Fruit fly (Drosophila melanogaster) whole organism, embryonic: ENCODE data around the gene CG5902.

ENCODE experiments used
- ATbp ChIP-seq: fragments of 200-800 bp; sonication (Bioruptor generic); optimal IDR thresholded peaks from 2 replicates; lab custom pipeline; 2017; ENCODE audit warnings: missing biosample characterization, mild to moderate bottlenecking, missing genetic modification characterization, missing genetic modification reagents
- Asciz ChIP-seq: fragments of 200-800 bp; sonication (Bioruptor generic); optimal IDR thresholded peaks from 2 replicates; lab custom pipeline; 2017; ENCODE audit warnings: missing biosample characterization, mild to moderate bottlenecking, missing genetic modification characterization, missing genetic modification reagents
- Awh ChIP-seq: fragments of 200-800 bp; sonication (Bioruptor generic); IDR thresholded peaks from 2 replicates; pipeline ENCODE4, ENCODE4 v1.3.6; 2022; ENCODE audit warnings: missing biosample characterization, missing genetic modification characterization
- CG11247 ChIP-seq: fragments of 200-800 bp; sonication (Bioruptor generic); IDR thresholded peaks from 2 replicates; pipeline ENCODE4 v1.3.6; 2022; ENCODE audit warnings: missing biosample characterization, missing genetic modification characterization
- CG11723 ChIP-seq: fragments of 200-800 bp; sonication (Bioruptor generic); optimal IDR thresholded peaks from 2 replicates; lab custom pipeline; 2017; ENCODE audit warnings: missing biosample characterization, mild to moderate bottlenecking, missing genetic modification characterization
- CG12219 ChIP-seq: fragments of 200-800 bp; sonication (Bioruptor generic); optimal IDR thresholded peaks from 3 replicates; lab custom pipeline; 2018; ENCODE audit warnings: missing biosample characterization, mild to moderate bottlenecking, missing genetic modification characterization
- CG12769 ChIP-seq: fragments of 200-800 bp; sonication (Bioruptor generic); optimal IDR thresholded peaks from 2 replicates; lab custom pipeline; 2019; ENCODE audit warnings: missing biosample characterization, mild to moderate bottlenecking, missing genetic modification characterization, moderate library complexity
- CG13296 ChIP-seq: fragments of 200-800 bp; sonication (Bioruptor generic); optimal IDR thresholded peaks from 3 replicates; lab custom pipeline; 2018; ENCODE audit warnings: missing biosample characterization, mild to moderate bottlenecking, missing genetic modification characterization
- CG34422 ChIP-seq: fragments of 200-800 bp; sonication (Bioruptor generic); IDR thresholded peaks from 3 replicates; pipeline ENCODE4 v1.3.6; 2022; ENCODE audit warnings: missing biosample characterization, missing genetic modification characterization
- CG4328 ChIP-seq: fragments of 200-800 bp; sonication (Bioruptor generic); optimal IDR thresholded peaks from 3 replicates; lab custom pipeline; 2017; ENCODE audit warnings: missing biosample characterization, missing genetic modification reagents, missing genetic modification characterization
- CG5953 ChIP-seq: fragments of 200-800 bp; sonication (Bioruptor generic); IDR thresholded peaks from 2 replicates; pipeline ENCODE4 v1.3.6; 2022; ENCODE audit warnings: missing biosample characterization, missing genetic modification characterization
- CG6254 ChIP-seq: fragments of 200-800 bp; sonication (Bioruptor generic); optimal IDR thresholded peaks from 3 replicates; lab custom pipeline; 2017; ENCODE audit warnings: mild to moderate bottlenecking, missing biosample characterization, missing genetic modification reagents, missing genetic modification characterization
- CG6654 ChIP-seq: fragments of 200-800 bp; sonication (Bioruptor generic); optimal IDR thresholded peaks from 2 replicates; lab custom pipeline; 2017; ENCODE audit warnings: missing biosample characterization, mild to moderate bottlenecking, missing genetic modification characterization
- CG6854 ChIP-seq: fragments of 200-800 bp; sonication (Bioruptor generic); optimal IDR thresholded peaks from 3 replicates; lab custom pipeline; 2017; ENCODE audit warnings: missing biosample characterization, mild to moderate bottlenecking, missing genetic modification characterization
- CG7963 ChIP-seq: fragments of 200-800 bp; sonication (Bioruptor generic); IDR thresholded peaks from 3 replicates; pipeline ENCODE4 v1.3.6; 2022; ENCODE audit warnings: missing biosample characterization, missing genetic modification characterization; ENCODE audit not compliant: partially characterized antibody
- CG8388 ChIP-seq: fragments of 200-800 bp; sonication (Bioruptor generic); optimal IDR thresholded peaks from 2 replicates; lab custom pipeline; 2019; ENCODE audit warnings: missing biosample characterization, mild to moderate bottlenecking, missing genetic modification characterization, moderate library complexity
- CG8765 ChIP-seq: fragments of 200-800 bp; sonication (Bioruptor generic); IDR thresholded peaks from 2 replicates; pipeline ENCODE4 v1.3.6; 2022; ENCODE audit warnings: missing biosample characterization, missing genetic modification characterization
- CG8924 ChIP-seq: fragments of 200-800 bp; optimal IDR thresholded peaks from 3 replicates; lab custom pipeline; 2019; ENCODE audit warnings: missing biosample characterization, mild to moderate bottlenecking, missing genetic modification characterization, moderate library complexity
- CoRest ChIP-seq: fragments of 200-800 bp; sonication (Bioruptor generic); optimal IDR thresholded peaks from 3 replicates; lab custom pipeline; 2018; ENCODE audit warnings: missing biosample characterization, mild to moderate bottlenecking, missing genetic modification characterization, moderate library complexity
- CrebB ChIP-seq: fragments of 200-800 bp; sonication (Bioruptor generic); optimal IDR thresholded peaks from 3 replicates; lab custom pipeline; 2018; ENCODE audit warnings: missing biosample characterization, mild to moderate bottlenecking, missing genetic modification characterization
- Dfd ChIP-seq, 2 experiments: fragments of >200 bp; optimal IDR thresholded peaks; 2 replicates each; lab custom pipeline; 2017; ENCODE audit warnings: missing biosample characterization in 2 of 2, missing genetic modification characterization in 2 of 2
- H2.0 ChIP-seq: fragments of 200-800 bp; sonication (Bioruptor generic); IDR thresholded peaks from 2 replicates; pipeline ENCODE4 v1.3.6; 2022; ENCODE audit warnings: missing biosample characterization, missing genetic modification characterization
- HHEX ChIP-seq: fragments of 200-800 bp; sonication (Bioruptor generic); optimal IDR thresholded peaks from 3 replicates; lab custom pipeline; 2017; ENCODE audit warnings: missing biosample characterization, mild to moderate bottlenecking, missing genetic modification characterization, missing genetic modification reagents
- Hr3 ChIP-seq: fragments of 200-800 bp; sonication (Bioruptor generic); optimal IDR thresholded peaks from 3 replicates; lab custom pipeline; 2016; ENCODE audit warnings: missing biosample characterization, missing genetic modification characterization
- Hr51 ChIP-seq, 2 experiments: fragments of 200-800 bp; sonication (Bioruptor generic); optimal IDR thresholded peaks; 2 replicates in 1 of 2; 3 replicates in 1 of 2; lab custom pipeline; 2016 to 2018; ENCODE audit warnings: missing biosample characterization in 2 of 2, missing genetic modification characterization in 2 of 2, mild to moderate bottlenecking in 1 of 2, moderate library complexity in 1 of 2
- Lim3 ChIP-seq: fragments of 200-800 bp; sonication (Bioruptor generic); IDR thresholded peaks from 2 replicates; pipeline ENCODE4 v1.3.6; 2022; ENCODE audit warnings: missing biosample characterization, missing genetic modification characterization
- MTF-1 ChIP-seq: fragments of 200-800 bp; sonication (Bioruptor generic); optimal IDR thresholded peaks from 2 replicates; lab custom pipeline; 2018; ENCODE audit warnings: missing biosample characterization, mild to moderate bottlenecking, missing genetic modification characterization, borderline replicate concordance
- NC2β ChIP-seq: fragments of 200-800 bp; sonication (Bioruptor generic); optimal IDR thresholded peaks from 2 replicates; lab custom pipeline; 2016; ENCODE audit warnings: missing biosample characterization, missing genetic modification characterization
- Opbp ChIP-seq: fragments of 200-800 bp; sonication (Bioruptor generic); IDR thresholded peaks from 3 replicates; pipeline ENCODE4 v1.3.6; 2022; ENCODE audit warnings: missing biosample characterization, missing genetic modification characterization; ENCODE audit not compliant: partially characterized antibody
- Rfx ChIP-seq: fragments of 200-800 bp; sonication (Bioruptor generic); IDR thresholded peaks from 2 replicates; pipeline ENCODE4 v1.3.6; 2022; ENCODE audit warnings: missing biosample characterization, missing genetic modification characterization
- Spps ChIP-seq: fragments of 200-800 bp; sonication (Bioruptor generic); optimal IDR thresholded peaks from 2 replicates; lab custom pipeline; 2018; ENCODE audit warnings: missing biosample characterization, mild to moderate bottlenecking, missing genetic modification characterization
- Sry-δ ChIP-seq: fragments of 200-800 bp; sonication (Bioruptor generic); optimal IDR thresholded peaks from 2 replicates; lab custom pipeline; 2016; ENCODE audit warnings: missing biosample characterization, missing genetic modification characterization
- abd-A ChIP-seq: fragments of 200-800 bp; sonication (Bioruptor generic); optimal IDR thresholded peaks from 3 replicates; lab custom pipeline; 2019; ENCODE audit warnings: missing biosample characterization, mild to moderate bottlenecking, missing genetic modification characterization, moderate library complexity
- ap ChIP-seq: fragments of 200-800 bp; sonication (Bioruptor generic); IDR thresholded peaks from 2 replicates; pipeline ENCODE4 v1.3.6; 2022; ENCODE audit warnings: missing biosample characterization, missing genetic modification characterization
- eve ChIP-seq, 2 experiments: fragments of >200 bp; optimal IDR thresholded peaks; 2 replicates each; lab custom pipeline; 2017; ENCODE audit warnings: missing biosample characterization in 2 of 2, missing genetic modification characterization in 2 of 2
- ewg ChIP-seq: fragments of 200-800 bp; sonication (Bioruptor generic); optimal IDR thresholded peaks from 3 replicates; lab custom pipeline; 2017; ENCODE audit warnings: mild to moderate bottlenecking, missing biosample characterization, missing genetic modification reagents, missing genetic modification characterization
- exex ChIP-seq: fragments of 200-800 bp; sonication (Bioruptor generic); optimal IDR thresholded peaks from 4 replicates; lab custom pipeline; 2018; ENCODE audit warnings: missing biosample characterization, mild to moderate bottlenecking, missing genetic modification characterization, moderate library complexity
- fd96Cb ChIP-seq: fragments of 200-800 bp; sonication (Bioruptor generic); optimal IDR thresholded peaks from 2 replicates; lab custom pipeline; 2018; ENCODE audit warnings: missing biosample characterization, mild to moderate bottlenecking, missing genetic modification characterization, moderate library complexity
- gcm2 ChIP-seq: fragments of 200-800 bp; sonication (Bioruptor generic); optimal IDR thresholded peaks from 2 replicates; lab custom pipeline; 2016; ENCODE audit warnings: missing biosample characterization, missing genetic modification characterization
- gfzf ChIP-seq: fragments of 200-800 bp; sonication (Bioruptor generic); optimal IDR thresholded peaks from 2 replicates; lab custom pipeline; 2016; ENCODE audit warnings: missing biosample characterization, mild to moderate bottlenecking, missing genetic modification characterization, moderate library complexity
- hkb ChIP-seq, 2 experiments: fragments of 200-800 bp in 1 of 2; fragments of >200 bp in 1 of 2; sonication (Bioruptor generic) in 1 of 2; IDR thresholded peaks in 1 of 2; optimal IDR thresholded peaks in 1 of 2; 2 replicates each; pipeline versions ENCODE4 v1.3.6 to Lab custom; 2017 to 2022; ENCODE audit warnings: missing biosample characterization in 1 of 2, missing genetic modification characterization in 1 of 2
- otp ChIP-seq: fragments of 200-800 bp; sonication (Bioruptor generic); IDR thresholded peaks from 3 replicates; pipeline ENCODE4, ENCODE4 v1.3.6; 2022; ENCODE audit warnings: missing biosample characterization, missing genetic modification characterization
- psq ChIP-seq: fragments of 200-800 bp; sonication (Bioruptor generic); optimal IDR thresholded peaks from 2 replicates; lab custom pipeline; 2017; ENCODE audit warnings: missing biosample characterization, missing genetic modification characterization
- stc ChIP-seq: fragments of 200-800 bp; sonication (Bioruptor generic); IDR thresholded peaks from 2 replicates; pipeline ENCODE4 v1.3.6; 2022; ENCODE audit warnings: missing biosample characterization, missing genetic modification characterization
- stwl ChIP-seq: fragments of 200-800 bp; sonication (Bioruptor generic); optimal IDR thresholded peaks from 3 replicates; lab custom pipeline; 2018; ENCODE audit warnings: missing biosample characterization, mild to moderate bottlenecking, missing genetic modification characterization, moderate library complexity
- tna ChIP-seq: fragments of 200-800 bp; sonication (Bioruptor generic); IDR thresholded peaks from 2 replicates; pipeline ENCODE4 v1.3.6; 2022; ENCODE audit warnings: missing biosample characterization, missing genetic modification characterization; ENCODE audit not compliant: partially characterized antibody
- tx ChIP-seq: fragments of 200-800 bp; sonication (Bioruptor generic); optimal IDR thresholded peaks from 2 replicates; lab custom pipeline; 2016; ENCODE audit warnings: missing biosample characterization, missing genetic modification characterization
- wdn ChIP-seq: fragments of 200-800 bp; sonication (Bioruptor generic); IDR thresholded peaks from 2 replicates; pipeline ENCODE4 v1.3.6; 2022; ENCODE audit warnings: missing biosample characterization, missing genetic modification characterization

CG5902 gene

DNA sequence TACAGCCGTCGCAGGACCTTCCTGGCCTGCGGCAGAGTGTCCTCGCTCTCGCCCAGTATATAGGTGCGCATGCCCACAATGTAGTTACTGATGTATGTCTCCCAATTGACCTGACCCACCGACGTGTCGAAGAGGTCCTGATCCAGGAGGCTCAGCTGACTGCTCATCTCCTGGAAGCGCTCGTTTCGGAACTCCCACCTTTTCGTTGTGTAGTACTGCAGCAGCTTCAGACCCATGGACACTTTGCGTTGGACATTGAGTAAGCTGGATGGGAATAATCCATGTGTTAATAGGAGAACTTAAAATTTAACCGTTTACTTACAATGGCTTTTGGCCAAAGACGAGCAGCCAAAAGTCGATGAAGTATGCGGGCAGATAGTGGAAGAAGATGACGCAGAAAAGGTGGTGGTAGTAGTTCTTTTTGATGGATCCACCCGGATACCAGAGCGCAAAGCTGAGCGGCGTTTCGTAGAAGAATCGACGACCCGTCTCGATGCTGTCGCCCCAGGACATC lies 42.5 kb upstream of the CG5902 start (continued):
- TF ChIP-seq eve (GFP tag; optimal IDR thresholded peaks at IDR 0.05; lab: Kevin White, UChicago): peak in 1 of 2 experiments; percentile 5
- TF ChIP-seq psq (GFP tag; lab: Kevin White, UChicago): no peak
- TF ChIP-seq tna: no peak
- TF ChIP-seq abd-A (tag; lab: Kevin White, UChicago): no peak
- TF ChIP-seq tx: no peak
- TF ChIP-seq NC2β (GFP tag; lab: Kevin White, UChicago): no peak
- no peak for TF ChIP-seq Dfd (GFP tag; optimal IDR thresholded peaks at IDR 0.05; lab: Kevin White, UChicago)
- TF ChIP-seq CG13296 (GFP tag; lab: Kevin White, UChicago): no peak
- no peak for TF ChIP-seq CG7963 (GFP tag; lab: Robert Waterston, UW)
- TF ChIP-seq CG6854: peak; percentile 29
- TF ChIP-seq Lim3 (GFP tag; lab: Robert Waterston, UW): no peak
- 0 out of 2 replicates have a peak, but pooled peaks have one; percentile 37 for TF ChIP-seq CG5953 (GFP tag; lab: Robert Waterston, UW)
- TF ChIP-seq CG8765 (GFP tag; lab: Robert Waterston, UW): no peak
- no peak for TF ChIP-seq gfzf
- TF ChIP-seq CG8388 (GFP tag; lab: Kevin White, UChicago): no peak
- TF ChIP-seq Opbp (GFP tag; lab: Robert Waterston, UW): no peak
- no peak for TF ChIP-seq stc (GFP tag; lab: Robert Waterston, UW)

- TF ChIP-seq CrebB (tag; lab: Kevin White, UChicago) (peak; percentile 54), CG34422 (GFP tag; lab: Robert Waterston, UW) (no peak), exex (tag; lab: Kevin White, UChicago) (peak; percentile 8), ewg (GFP tag; lab: Kevin White, UChicago) (peak; percentile 1), CG11247 (peak; percentile 40; the same call in 1 of the 2 replicates), Asciz (GFP tag; lab: Kevin White, UChicago) (peak; percentile 68), CG6254 (peak; percentile 17), gcm2 (GFP tag; lab: Kevin White, UChicago) (no peak), Hr3 (GFP tag; lab: Kevin White, UChicago) (no peak), Awh (GFP tag; lab: Robert Waterston, UW) (peak; percentile 32; the same call in 1 of the 2 replicates), wdn (GFP tag; lab: Robert Waterston, UW) (no peak), HHEX (GFP tag; lab: Kevin White, UChicago) (peak; percentile 43), hkb (optimal IDR thresholded peaks at IDR 0.05; lab: Kevin White, UChicago) (no peak), hkb (GFP tag; IDR thresholded peaks at IDR 0.05; lab: Robert Waterston, UW) (0 out of 2 replicates have a peak, but pooled peaks have one; percentile 15), Rfx (GFP tag; lab: Robert Waterston, UW) (no peak), Hr51 (GFP tag; optimal IDR thresholded peaks at IDR 0.05; lab: Kevin White, UChicago) (no peak), otp (0 out of 3 replicates have a peak, but pooled peaks have one; percentile 25), Sry-δ (GFP tag; lab: Kevin White, UChicago) (no peak), Spps (tag; lab: Kevin White, UChicago) (no peak), stwl (no peak), H2.0 (GFP tag; lab: Robert Waterston, UW) (no peak), CG12219 (peak; percentile 29), CoRest (peak; percentile 2), MTF-1 (GFP tag; lab: Kevin White, UChicago) (peak; percentile 24), CG8924 (tag; lab: Kevin White, UChicago) (peak; percentile 2), ATbp (GFP tag; lab: Kevin White, UChicago) (peak; percentile 81), fd96Cb (tag; lab: Kevin White, UChicago) (no peak), ap (GFP tag; lab: Robert Waterston, UW) (no peak), CG6654 (no peak), CG12769 (tag; lab: Kevin White, UChicago) (peak; percentile 36), CG4328 (peak; percentile 36), CG11723 (GFP tag; lab: Kevin White, UChicago) (peak; percentile 4), CG6854 (peak; percentile 27)
Observed at dm6 chr3R:23947002-23947401, 39.4 kb upstream of the CG5902 start.
